Worm (Caenorhabditis elegans) whole organism, L4 larva: ENCODE measurements around the gene pde-12.

Experiments used
- T20F7.1 ChIP-seq: fragments of 200-800 bp; sonication (Bioruptor generic); optimal IDR thresholded peaks from 2 replicates; lab custom pipeline; 2018; ENCODE audit warnings: mild to moderate bottlenecking, missing genetic modification characterization, missing compliant biosample characterization
- ZK546.5 ChIP-seq, 2 experiments: sonication (generic microtip); optimal IDR thresholded peaks; 2 replicates each; lab custom pipeline; 2017; ENCODE audit warnings: missing biosample characterization in 2 of 2, missing genetic modification characterization in 2 of 2
- ceh-44 ChIP-seq: fragments of 200-800 bp; sonication (Bioruptor generic); IDR thresholded peaks from 2 replicates; pipeline ENCODE4 v1.3.6; 2022; ENCODE audit warnings: missing genetic modification reagents, missing genetic modification characterization, missing compliant biosample characterization
- dmd-6 ChIP-seq: fragments of 200-800 bp; sonication (Bioruptor generic); IDR thresholded peaks from 2 replicates; pipeline ENCODE4 v1.3.6; 2022; ENCODE audit warnings: missing genetic modification reagents, missing genetic modification characterization, missing compliant biosample characterization
- lin-13 ChIP-seq: fragments of 150-350 bp; optimal IDR thresholded peaks from 2 replicates; lab custom pipeline; 2014; ENCODE audit warnings: missing biosample characterization, missing genetic modification reagents, missing genetic modification characterization
- lin-29 ChIP-seq: fragments of 200-800 bp; sonication (Bioruptor generic); IDR thresholded peaks from 2 replicates; pipeline ENCODE4 v1.3.6; 2022; ENCODE audit warnings: missing genetic modification reagents, missing genetic modification characterization, missing compliant biosample characterization
- lsy-2 ChIP-seq, 2 experiments: fragments of 150-350 bp in 1 of 2; sonication (generic microtip) in 1 of 2; optimal IDR thresholded peaks; 2 replicates each; lab custom pipeline; 2014 to 2017; ENCODE audit warnings: missing biosample characterization in 2 of 2, missing genetic modification characterization in 2 of 2
- mdt-29 ChIP-seq: fragments of 200-800 bp; sonication (Bioruptor generic); IDR thresholded peaks from 2 replicates; pipeline ENCODE4 v1.3.6; 2022; ENCODE audit warnings: missing genetic modification reagents, missing genetic modification characterization, missing compliant biosample characterization
- nhr-25 ChIP-seq: sonication (generic microtip); optimal IDR thresholded peaks from 2 replicates; lab custom pipeline; 2017; ENCODE audit warnings: missing genetic modification characterization, mild to moderate bottlenecking, missing compliant biosample characterization, antibody characterized with exemption, moderate library complexity, borderline replicate concordance; ENCODE audit not compliant: insufficient read depth
- nhr-28 ChIP-seq: fragments of 150-350 bp; optimal IDR thresholded peaks from 2 replicates; lab custom pipeline; 2014; ENCODE audit warnings: missing biosample characterization, missing genetic modification characterization
- pha-4 ChIP-seq, 2 experiments: fragments of 150-350 bp in 1 of 2; fragments of 200-800 bp in 1 of 2; sonication (Bioruptor generic) in 1 of 2; IDR thresholded peaks in 1 of 2; optimal IDR thresholded peaks in 1 of 2; 2 replicates each; pipeline versions ENCODE4 v1.3.6 to Lab custom; 2014 to 2022; ENCODE audit warnings: missing genetic modification characterization in 2 of 2, missing genetic modification reagents in 2 of 2, missing biosample characterization in 1 of 2, missing compliant biosample characterization in 1 of 2
- sdz-12 ChIP-seq: fragments of 200-800 bp; sonication (Bioruptor generic); optimal IDR thresholded peaks from 2 replicates; lab custom pipeline; 2018; ENCODE audit warnings: mild to moderate bottlenecking, missing genetic modification characterization, missing compliant biosample characterization
- unc-62 ChIP-seq, 3 experiments: fragments of 150-350 bp in 1 of 3; sonication (generic microtip); optimal IDR thresholded peaks in 2 of 3; peaks in 1 of 3; 1 replicate in 1 of 3; 2 replicates in 2 of 3; lab custom pipeline; 2014 to 2017; ENCODE audit warnings: missing biosample characterization in 3 of 3, missing genetic modification characterization in 3 of 3, missing genetic modification reagents in 3 of 3, missing genotype in 1 of 3
- ztf-11 ChIP-seq: fragments of 150-350 bp; optimal IDR thresholded peaks from 2 replicates; lab custom pipeline; 2014; ENCODE audit warnings: missing biosample characterization, missing genetic modification characterization

ce11 chrIII:10820592-10821242, 24.1 kb downstream of the pde-12 start:
- TF ChIP-seq dmd-6 (peak; percentile 50), nhr-28 (peak; percentile 62), lsy-2 (tag; optimal IDR thresholded peaks at IDR 0.05; lab: Kevin White, UChicago) (no peak), lin-13 (no peak), T20F7.1 (GFP tag; lab: Kevin White, UChicago) (no peak), unc-62 (GFP tag; optimal IDR thresholded peaks at IDR 0.05 in 1 of 2; lab: Kevin White, UChicago) (no peak), unc-62 (tag; optimal IDR thresholded peaks at IDR 0.05; lab: Kevin White, UChicago) (no peak), sdz-12 (no peak), pha-4 (GFP tag; IDR thresholded peaks at IDR 0.05; lab: Robert Waterston, UW) (no peak), pha-4 (tag; optimal IDR thresholded peaks at IDR 0.05; lab: Kevin White, UChicago) (no peak), ceh-44 (GFP tag; lab: Robert Waterston, UW) (no peak), lin-29 (GFP tag; lab: Robert Waterston, UW) (no peak), ZK546.5 (tag; optimal IDR thresholded peaks at IDR 0.05; lab: Kevin White, UChicago) (no peak), nhr-25 (tag; lab: Kevin White, UChicago) (no peak), ztf-11 (tag; lab: Kevin White, UChicago) (no peak), mdt-29 (GFP tag; lab: Robert Waterston, UW) (no peak)
